Worm (Caenorhabditis elegans) whole organism, young adult: Measurements from ENCODE around the gene F52G3.5.

Source experiments
- B0019.2 ChIP-seq: fragments of 200-800 bp; sonication (Bioruptor generic); conservative IDR thresholded peaks from 2 replicates; pipeline ENCODE4 v1.3.6; 2022; ENCODE audit warnings: missing genetic modification reagents, missing genetic modification characterization, missing compliant biosample characterization
- B0035.1 ChIP-seq: sonication (generic microtip); optimal IDR thresholded peaks from 2 replicates; lab custom pipeline; 2016; ENCODE audit warnings: missing genetic modification characterization, mild to moderate bottlenecking, missing compliant biosample characterization, missing genotype, missing genetic modification reagents
- C06A6.2 ChIP-seq: fragments of 200-800 bp; sonication (Bioruptor generic); conservative IDR thresholded peaks from 2 replicates; pipeline ENCODE4 v1.3.6; 2022; ENCODE audit warnings: missing genetic modification characterization, missing compliant biosample characterization
- C17E4.6 ChIP-seq: fragments of 200-800 bp; sonication (Bioruptor generic); IDR thresholded peaks from 2 replicates; pipeline ENCODE4 v1.3.6; 2022; ENCODE audit warnings: missing genetic modification reagents, missing genetic modification characterization, missing compliant biosample characterization
- F33H1.4 ChIP-seq: fragments of 200-800 bp; sonication (Bioruptor generic); IDR thresholded peaks from 2 replicates; pipeline ENCODE4 v1.3.6; 2022; ENCODE audit warnings: missing genetic modification reagents, missing genetic modification characterization, missing compliant biosample characterization
- F37B4.10 ChIP-seq: fragments of 200-800 bp; sonication (Bioruptor generic); IDR thresholded peaks from 2 replicates; pipeline ENCODE4 v1.3.6; 2022; ENCODE audit warnings: missing genetic modification characterization, missing compliant biosample characterization
- F49E8.2 ChIP-seq: sonication (generic microtip); optimal IDR thresholded peaks from 3 replicates; lab custom pipeline; 2017; ENCODE audit warnings: missing genetic modification characterization, mild to moderate bottlenecking, missing compliant biosample characterization, antibody characterized with exemption, moderate library complexity; ENCODE audit not compliant: insufficient read depth
- F52B5.7 ChIP-seq: sonication (generic microtip); optimal IDR thresholded peaks from 2 replicates; lab custom pipeline; 2016; ENCODE audit warnings: mild to moderate bottlenecking, missing genetic modification characterization, missing compliant biosample characterization
- K12H6.12 ChIP-seq: fragments of 200-800 bp; sonication (Bioruptor generic); optimal IDR thresholded peaks from 2 replicates; lab custom pipeline; 2018; ENCODE audit warnings: mild to moderate bottlenecking, missing genetic modification characterization, missing compliant biosample characterization
- Y53G8AR.9 ChIP-seq: fragments of 200-800 bp; sonication (Bioruptor generic); conservative IDR thresholded peaks from 2 replicates; pipeline ENCODE4 v1.3.6; 2022; ENCODE audit warnings: missing genetic modification reagents, missing genetic modification characterization, missing compliant biosample characterization
- Y56A3A.18 ChIP-seq: fragments of 200-800 bp; sonication (Bioruptor generic); IDR thresholded peaks from 2 replicates; pipeline ENCODE4 v1.3.6; 2022; ENCODE audit warnings: missing genetic modification reagents, missing genetic modification characterization, missing compliant biosample characterization
- aptf-3 ChIP-seq: fragments of 200-800 bp; sonication (Bioruptor generic); IDR thresholded peaks from 2 replicates; pipeline ENCODE4 v1.3.6; 2022; ENCODE audit warnings: missing genetic modification characterization, missing compliant biosample characterization
- attf-6 ChIP-seq: fragments of 200-800 bp; sonication (Bioruptor generic); IDR thresholded peaks from 2 replicates; pipeline ENCODE4 v1.3.6; 2022; ENCODE audit warnings: missing genetic modification reagents, missing genetic modification characterization, missing compliant biosample characterization
- ceh-100 ChIP-seq: fragments of 200-800 bp; sonication (Bioruptor generic); IDR thresholded peaks from 2 replicates; pipeline ENCODE4 v1.3.6; 2022; ENCODE audit warnings: missing genetic modification reagents, missing genetic modification characterization, missing compliant biosample characterization
- ceh-27 ChIP-seq: fragments of 200-800 bp; sonication (Bioruptor generic); optimal IDR thresholded peaks from 2 replicates; lab custom pipeline; 2018; ENCODE audit warnings: mild to moderate bottlenecking, missing genetic modification characterization, moderate library complexity, missing compliant biosample characterization
- ceh-40 ChIP-seq: fragments of 200-800 bp; sonication (Bioruptor generic); IDR thresholded peaks from 2 replicates; pipeline ENCODE4 v1.3.6; 2022; ENCODE audit warnings: missing genetic modification characterization, missing compliant biosample characterization
- ceh-58 ChIP-seq: fragments of 200-800 bp; sonication (Bioruptor generic); IDR thresholded peaks from 2 replicates; pipeline ENCODE4 v1.3.6; 2022; ENCODE audit warnings: missing genetic modification characterization, missing compliant biosample characterization
- chd-7 ChIP-seq: sonication (generic microtip); optimal IDR thresholded peaks from 2 replicates; lab custom pipeline; 2016; ENCODE audit warnings: mild to moderate bottlenecking, missing genetic modification characterization, moderate library complexity, missing compliant biosample characterization
- die-1 ChIP-seq: sonication (generic microtip); optimal IDR thresholded peaks from 2 replicates; lab custom pipeline; 2016; ENCODE audit warnings: missing genotype, mild to moderate bottlenecking, missing genetic modification characterization, missing compliant biosample characterization
- efl-1 ChIP-seq: fragments of 150-350 bp; optimal IDR thresholded peaks from 2 replicates; lab custom pipeline; 2014; ENCODE audit warnings: missing biosample characterization, missing genetic modification reagents, missing genetic modification characterization
- egl-44 ChIP-seq: fragments of 200-800 bp; sonication (Bioruptor generic); IDR thresholded peaks from 2 replicates; pipeline ENCODE4 v1.3.6; 2022; ENCODE audit warnings: missing genetic modification reagents, missing genetic modification characterization, missing compliant biosample characterization
- fkh-3 ChIP-seq: sonication (generic microtip); optimal IDR thresholded peaks from 2 replicates; lab custom pipeline; 2016; ENCODE audit warnings: mild to moderate bottlenecking, missing genetic modification characterization, missing compliant biosample characterization
- hlh-26 ChIP-seq: fragments of 200-800 bp; sonication (Bioruptor generic); conservative IDR thresholded peaks from 2 replicates; pipeline ENCODE4 v1.3.6; 2022; ENCODE audit warnings: missing genetic modification reagents, missing genetic modification characterization, missing compliant biosample characterization
- hmg-1.2 ChIP-seq: fragments of 200-800 bp; sonication (Bioruptor generic); IDR thresholded peaks from 2 replicates; pipeline ENCODE4 v1.3.6; 2022; ENCODE audit warnings: missing genetic modification reagents, missing genetic modification characterization, missing compliant biosample characterization
- let-607 ChIP-seq, 2 experiments: fragments of 200-800 bp in 1 of 2; sonication (Bioruptor generic) in 1 of 2; sonication (generic microtip) in 1 of 2; optimal IDR thresholded peaks; 2 replicates each; lab custom pipeline; 2016 to 2018; ENCODE audit warnings: mild to moderate bottlenecking in 2 of 2, missing compliant biosample characterization in 2 of 2, missing genetic modification characterization in 2 of 2, moderate library complexity in 2 of 2, missing genotype in 1 of 2
- lsy-27 ChIP-seq: sonication (generic microtip); optimal IDR thresholded peaks from 2 replicates; lab custom pipeline; 2017; ENCODE audit warnings: missing genetic modification characterization, mild to moderate bottlenecking, missing compliant biosample characterization, antibody characterized with exemption, missing genotype, borderline replicate concordance; ENCODE audit not compliant: insufficient read depth
- mcd-1 ChIP-seq: fragments of 200-800 bp; sonication (Bioruptor generic); IDR thresholded peaks from 2 replicates; pipeline ENCODE4 v1.3.6; 2022; ENCODE audit warnings: missing genetic modification reagents, missing genetic modification characterization, missing compliant biosample characterization
- mes-4 ChIP-seq: sonication (generic microtip); optimal IDR thresholded peaks from 2 replicates; lab custom pipeline; 2016; ENCODE audit warnings: missing genotype, missing genetic modification characterization, missing compliant biosample characterization
- mxl-1 ChIP-seq: sonication (generic microtip); optimal IDR thresholded peaks from 2 replicates; lab custom pipeline; 2016; ENCODE audit warnings: missing genetic modification characterization, missing compliant biosample characterization
- nfya-1 ChIP-seq: sonication (generic microtip); optimal IDR thresholded peaks from 2 replicates; lab custom pipeline; 2017; ENCODE audit warnings: antibody characterized with exemption, missing compliant biosample characterization, missing genetic modification characterization, borderline replicate concordance; ENCODE audit not compliant: insufficient read depth
- nfyb-1 ChIP-seq: fragments of 200-800 bp; sonication (Bioruptor generic); IDR thresholded peaks from 2 replicates; pipeline ENCODE4 v1.3.6; 2022; ENCODE audit warnings: missing genetic modification reagents, missing genetic modification characterization, missing compliant biosample characterization
- pbrm-1 ChIP-seq: fragments of 200-800 bp; sonication (Bioruptor generic); IDR thresholded peaks from 2 replicates; pipeline ENCODE4 v1.3.6; 2022; ENCODE audit warnings: missing genetic modification reagents, missing genetic modification characterization, missing compliant biosample characterization
- pha-4 ChIP-seq: fragments of 150-350 bp; sonication (generic microtip); optimal IDR thresholded peaks from 2 replicates; lab custom pipeline; 2014; ENCODE audit warnings: missing biosample characterization, missing genetic modification reagents, missing genetic modification characterization
- rcor-1 ChIP-seq: fragments of 200-800 bp; sonication (Bioruptor generic); IDR thresholded peaks from 2 replicates; pipeline ENCODE4 v1.3.6; 2022; ENCODE audit warnings: missing genetic modification reagents, missing genetic modification characterization, missing compliant biosample characterization
- repo-1 ChIP-seq: sonication (generic microtip); optimal IDR thresholded peaks from 2 replicates; lab custom pipeline; 2017; ENCODE audit warnings: mild to moderate bottlenecking, missing genetic modification characterization, missing compliant biosample characterization
- snpc-1.1 ChIP-seq: sonication (generic microtip); optimal IDR thresholded peaks from 2 replicates; lab custom pipeline; 2017; ENCODE audit warnings: missing genetic modification characterization, mild to moderate bottlenecking, missing compliant biosample characterization, antibody characterized with exemption, moderate library complexity, missing genotype, missing genetic modification reagents; ENCODE audit not compliant: insufficient read depth
- snpc-1.3 ChIP-seq: sonication (generic microtip); optimal IDR thresholded peaks from 2 replicates; lab custom pipeline; 2017; ENCODE audit warnings: missing genetic modification characterization, mild to moderate bottlenecking, missing compliant biosample characterization, antibody characterized with exemption, moderate library complexity, missing genotype, missing genetic modification reagents; ENCODE audit not compliant: insufficient read depth
- tlf-1 ChIP-seq: fragments of 200-800 bp; sonication (Bioruptor generic); optimal IDR thresholded peaks from 2 replicates; lab custom pipeline; 2018; ENCODE audit warnings: mild to moderate bottlenecking, missing genetic modification characterization, missing compliant biosample characterization
- unc-130 ChIP-seq: sonication (generic microtip); optimal IDR thresholded peaks from 2 replicates; lab custom pipeline; 2016; ENCODE audit warnings: missing genetic modification reagents, missing genetic modification characterization, missing compliant biosample characterization
- zfh-2 ChIP-seq: fragments of 200-800 bp; sonication (Bioruptor generic); conservative IDR thresholded peaks from 2 replicates; pipeline ENCODE4 v1.3.6; 2022; ENCODE audit warnings: missing genetic modification reagents, missing genetic modification characterization, missing compliant biosample characterization
- zim-3 ChIP-seq: sonication (generic microtip); optimal IDR thresholded peaks from 2 replicates; lab custom pipeline; 2017; ENCODE audit warnings: mild to moderate bottlenecking, missing genetic modification characterization, moderate library complexity, missing compliant biosample characterization
- ztf-26 ChIP-seq: sonication (generic microtip); optimal IDR thresholded peaks from 2 replicates; lab custom pipeline; 2017; ENCODE audit warnings: missing genetic modification characterization, missing compliant biosample characterization
- ztf-28 ChIP-seq: fragments of 200-800 bp; sonication (Bioruptor generic); IDR thresholded peaks from 2 replicates; pipeline ENCODE4 v1.3.6; 2022; ENCODE audit warnings: missing genetic modification reagents, missing genetic modification characterization, missing compliant biosample characterization

F52G3.5 gene

ce11 chrX:16929560-16930332, 46.2 kb downstream of the F52G3.5 start (continued):
- TF ChIP-seq hlh-26 (GFP tag; lab: Robert Waterston, UW) (no peak), B0019.2 (GFP tag; lab: Robert Waterston, UW) (no peak), fkh-3 (tag; lab: Kevin White, UChicago) (peak; percentile 82), snpc-1.1 (no peak), Y56A3A.18 (GFP tag; lab: Robert Waterston, UW) (peak; percentile 30), chd-7 (tag; lab: Kevin White, UChicago) (peak; percentile 99), repo-1 (peak; percentile 78), let-607 (tag; optimal IDR thresholded peaks at IDR 0.05; lab: Kevin White, UChicago) (peak; percentile 88 to 93), tlf-1 (GFP tag; lab: Kevin White, UChicago) (peak; percentile 93), K12H6.12 (tag; lab: Kevin White, UChicago) (peak; percentile 98), unc-130 (GFP tag; lab: Kevin White, UChicago) (no peak), F49E8.2 (tag; lab: Kevin White, UChicago) (no peak), nfyb-1 (GFP tag; lab: Robert Waterston, UW) (peak; percentile 96), snpc-1.3 (tag; lab: Kevin White, UChicago) (peak; percentile 43), lsy-27 (tag; lab: Kevin White, UChicago) (no peak), C06A6.2 (GFP tag; lab: Robert Waterston, UW) (peak; percentile 95; the same call in 1 of the 2 replicates), F52B5.7 (tag; lab: Kevin White, UChicago) (peak; percentile 72), rcor-1 (GFP tag; lab: Robert Waterston, UW) (peak; percentile 67), egl-44 (GFP tag; lab: Robert Waterston, UW) (peak; percentile 87; the same call in 1 of the 2 replicates), ztf-26 (tag; lab: Kevin White, UChicago) (peak; percentile 97), ceh-27 (GFP tag; lab: Kevin White, UChicago) (peak; percentile 97), die-1 (tag; lab: Kevin White, UChicago) (peak; percentile 47), mxl-1 (peak; percentile 49), B0035.1 (tag; lab: Kevin White, UChicago) (peak; percentile 87), nfya-1 (tag; lab: Kevin White, UChicago) (no peak), Y53G8AR.9 (peak; percentile 76), ztf-28 (no peak), efl-1 (GFP tag; lab: Kevin White, UChicago) (no peak), ceh-40 (GFP tag; lab: Robert Waterston, UW) (no peak), F37B4.10 (GFP tag; lab: Robert Waterston, UW) (peak; percentile 77; the same call in 1 of the 2 replicates), ceh-58 (GFP tag; lab: Robert Waterston, UW) (no peak), zim-3 (tag; lab: Kevin White, UChicago) (peak; percentile 47), mes-4 (tag; lab: Kevin White, UChicago) (no peak), zfh-2 (GFP tag; lab: Robert Waterston, UW) (peak; percentile 98), ceh-100 (GFP tag; lab: Robert Waterston, UW) (no peak), pha-4 (tag; lab: Kevin White, UChicago) (peak; percentile 81), C17E4.6 (GFP tag; lab: Robert Waterston, UW) (no peak), mcd-1 (GFP tag; lab: Robert Waterston, UW) (peak; percentile 85), F33H1.4 (peak; percentile 41; the same call in 1 of the 2 replicates), aptf-3 (GFP tag; lab: Robert Waterston, UW) (peak; percentile 47; the same call in 1 of the 2 replicates), attf-6 (no peak), pbrm-1 (GFP tag; lab: Robert Waterston, UW) (peak; percentile 91), hmg-1.2 (GFP tag; lab: Robert Waterston, UW) (peak; percentile 88)
